Worm (Caenorhabditis elegans): Measurements from ENCODE around the gene F09B9.4.

The F09B9.4 gene

ce11 chrX:10146592-10146991 lies 13.8 kb upstream of the F09B9.4 start, which contains the start of gene unc-115:
Gene unc-115 (plus strand): TSS chrX:10146892.
- peak; percentile 95 for TF ChIP-seq hmg-11 (tag; optimal IDR thresholded peaks at IDR 0.05)
- peak; percentile 67 for TF ChIP-seq R02D3.7 (tag; optimal IDR thresholded peaks at IDR 0.05)
- no peak for TF ChIP-seq nhr-237 (tag; optimal IDR thresholded peaks at IDR 0.05)
- TF ChIP-seq ZK546.5 (tag; optimal IDR thresholded peaks at IDR 0.05), result no peak
- peak; percentile 66 for TF ChIP-seq nhr-23 (tag; optimal IDR thresholded peaks at IDR 0.05)
- no peak for TF ChIP-seq sea-2 (GFP tag; optimal IDR thresholded peaks at IDR 0.05)
- TF ChIP-seq nhr-12 (tag; optimal IDR thresholded peaks at IDR 0.05), result no peak
- TF ChIP-seq nhr-28 (tag; optimal IDR thresholded peaks at IDR 0.05), result no peak
- no peak for TF ChIP-seq aly-2 (tag; optimal IDR thresholded peaks at IDR 0.05)
- TF ChIP-seq eor-1 (tag; optimal IDR thresholded peaks at IDR 0.05), result no peak
- TF ChIP-seq lin-15B (tag; optimal IDR thresholded peaks at IDR 0.05), result peak; percentile 35
- no peak for TF ChIP-seq nhr-76 (tag; optimal IDR thresholded peaks at IDR 0.05)
- peak; percentile 74 for TF ChIP-seq mdl-1 (tag; optimal IDR thresholded peaks at IDR 0.05)
- TF ChIP-seq ceh-82 (tag; optimal IDR thresholded peaks at IDR 0.05), result peak; percentile 71
- TF ChIP-seq ztf-11 (tag; optimal IDR thresholded peaks at IDR 0.05), result no peak
- TF ChIP-seq ceh-28 (tag; optimal IDR thresholded peaks at IDR 0.05), result peak; percentile 90
- peak; percentile 87 for TF ChIP-seq tbx-2 (tag; optimal IDR thresholded peaks at IDR 0.05)
- no peak for TF ChIP-seq nhr-77 (tag; optimal IDR thresholded peaks at IDR 0.05)
- peak; percentile 54 for TF ChIP-seq skn-1 (tag; optimal IDR thresholded peaks at IDR 0.05)
- TF ChIP-seq unc-39 (tag; optimal IDR thresholded peaks at IDR 0.05), result no peak
- peak; percentile 62 for TF ChIP-seq nhr-25 (tag; optimal IDR thresholded peaks at IDR 0.05)
- no peak for TF ChIP-seq ceh-9 (tag; optimal IDR thresholded peaks at IDR 0.05)
- no peak for TF ChIP-seq pqm-1 (tag; optimal IDR thresholded peaks at IDR 0.05)
- TF ChIP-seq elt-2 (tag; optimal IDR thresholded peaks at IDR 0.05), result peak; percentile 56
- no peak for TF ChIP-seq ceh-16 (tag; optimal IDR thresholded peaks at IDR 0.05)
- TF ChIP-seq zag-1 (tag; optimal IDR thresholded peaks at IDR 0.05), result peak; percentile 59
- TF ChIP-seq lsy-12 (tag; optimal IDR thresholded peaks at IDR 0.05), result peak; percentile 91
- no peak for TF ChIP-seq elt-3 (tag; optimal IDR thresholded peaks at IDR 0.05)
- no peak for TF ChIP-seq ama-1 (optimal IDR thresholded peaks at IDR 0.05)
- TF ChIP-seq lin-39 (tag; optimal IDR thresholded peaks at IDR 0.05), result peak; percentile 93
- TF ChIP-seq nhr-67 (tag; optimal IDR thresholded peaks at IDR 0.05), result no peak
- peak; percentile 58 for TF ChIP-seq egl-5 (tag; optimal IDR thresholded peaks at IDR 0.05)
- TF ChIP-seq fos-1 (tag; optimal IDR thresholded peaks at IDR 0.05), result no peak
- TF ChIP-seq mml-1 (tag; optimal IDR thresholded peaks at IDR 0.05), result no peak
- TF ChIP-seq fkh-2 (tag; optimal IDR thresholded peaks at IDR 0.05), result no peak
- TF ChIP-seq egl-27 (tag; optimal IDR thresholded peaks at IDR 0.05), result peak; percentile 71
- no peak for TF ChIP-seq daf-12 (tag; optimal IDR thresholded peaks at IDR 0.05)
- peak; percentile 52 for TF ChIP-seq snpc-4 (tag; optimal IDR thresholded peaks at IDR 0.05)
- TF ChIP-seq ztf-4 (tag; optimal IDR thresholded peaks at IDR 0.05), result no peak
- TF ChIP-seq fkh-10 (GFP tag; optimal IDR thresholded peaks at IDR 0.05), result no peak
- no peak for TF ChIP-seq elt-1 (tag; optimal IDR thresholded peaks at IDR 0.05)
- TF ChIP-seq jun-1 (tag; optimal IDR thresholded peaks at IDR 0.05), result peak; percentile 74
- TF ChIP-seq pha-4 (tag; optimal IDR thresholded peaks at IDR 0.05), result peak; percentile 81
- peak; percentile 1 for TF ChIP-seq unc-62 (GFP tag; optimal IDR thresholded peaks at IDR 0.05)
- peak; percentile 95 for TF ChIP-seq nfya-1 (tag; optimal IDR thresholded peaks at IDR 0.05; ENCODE audit: insufficient read depth)
- peak; percentile 63 for TF ChIP-seq nhr-43 (tag; optimal IDR thresholded peaks at IDR 0.05; ENCODE audit: poor library complexity, severe bottlenecking)
- TF ChIP-seq nhr-11 (tag; optimal IDR thresholded peaks at IDR 0.05), result peak; percentile 38

ce11 chrX:10147236-10147635 lies 13.2 kb upstream of the F09B9.4 start:
- TF ChIP-seq nhr-25 (tag; optimal IDR thresholded peaks at IDR 0.05) (peak; percentile 54), unc-62 (GFP tag; optimal IDR thresholded peaks at IDR 0.05) (peak; percentile 92), snpc-4 (tag; optimal IDR thresholded peaks at IDR 0.05) (no peak), elt-3 (tag; optimal IDR thresholded peaks at IDR 0.05) (no peak)
